Worm (Caenorhabditis elegans) whole organism, late embryonic: ENCODE results near the gene pod-2.

Source experiments
- ama-1 ChIP-seq: fragments of 150-350 bp; optimal IDR thresholded peaks from 2 replicates; lab custom pipeline; 2014
- ceh-22 ChIP-seq: sonication (generic microtip); optimal IDR thresholded peaks from 2 replicates; lab custom pipeline; 2017; ENCODE audit warnings: missing biosample characterization, missing genetic modification characterization
- ceh-6 ChIP-seq: fragments of 200-800 bp; sonication (Bioruptor generic); optimal IDR thresholded peaks from 2 replicates; lab custom pipeline; 2018; ENCODE audit warnings: mild to moderate bottlenecking, missing genetic modification characterization, missing compliant biosample characterization
- elt-4 ChIP-seq: sonication (generic microtip); optimal IDR thresholded peaks from 2 replicates; lab custom pipeline; 2016; ENCODE audit warnings: missing genetic modification characterization, missing compliant biosample characterization
- ets-4 ChIP-seq: sonication (generic microtip); optimal IDR thresholded peaks from 2 replicates; lab custom pipeline; 2016; ENCODE audit warnings: missing genetic modification characterization, missing compliant biosample characterization
- hlh-30 ChIP-seq: sonication (generic microtip); optimal IDR thresholded peaks from 2 replicates; lab custom pipeline; 2017; ENCODE audit warnings: antibody characterized with exemption, missing genetic modification characterization, missing compliant biosample characterization; ENCODE audit not compliant: insufficient read depth
- hlh-6 ChIP-seq: sonication (generic microtip); optimal IDR thresholded peaks from 2 replicates; lab custom pipeline; 2016; ENCODE audit warnings: missing genotype, missing genetic modification characterization, missing compliant biosample characterization
- nfya-1 ChIP-seq: sonication (generic microtip); optimal IDR thresholded peaks from 2 replicates; lab custom pipeline; 2017; ENCODE audit warnings: missing genetic modification characterization, mild to moderate bottlenecking, missing compliant biosample characterization, antibody characterized with exemption, moderate library complexity
- pag-3 ChIP-seq: sonication (generic microtip); optimal IDR thresholded peaks from 2 replicates; lab custom pipeline; 2016; ENCODE audit warnings: missing compliant biosample characterization, missing genetic modification characterization, borderline replicate concordance
- pha-4 ChIP-seq: fragments of 150-350 bp; optimal IDR thresholded peaks from 2 replicates; lab custom pipeline; 2018; ENCODE audit warnings: missing biosample characterization, missing genetic modification reagents, missing genetic modification characterization
- pqm-1 ChIP-seq: sonication (generic microtip); optimal IDR thresholded peaks from 2 replicates; lab custom pipeline; 2016; ENCODE audit warnings: missing genetic modification characterization, missing compliant biosample characterization
- sox-4 ChIP-seq: sonication (generic microtip); optimal IDR thresholded peaks from 2 replicates; lab custom pipeline; 2017; ENCODE audit warnings: mild to moderate bottlenecking, missing genetic modification characterization, inconsistent platforms, missing compliant biosample characterization
- syd-9 ChIP-seq: sonication (generic microtip); optimal IDR thresholded peaks from 2 replicates; lab custom pipeline; 2016; ENCODE audit warnings: mild to moderate bottlenecking, missing genetic modification characterization, moderate library complexity, missing compliant biosample characterization

- TF ChIP-seq sox-4 (tag; lab: Kevin White, UChicago) (no peak), syd-9 (no peak), ceh-22 (tag; lab: Kevin White, UChicago) (no peak), ama-1 (lab: Kevin White, UChicago) (no peak), hlh-30 (tag; lab: Kevin White, UChicago) (no peak), hlh-6 (tag; lab: Kevin White, UChicago) (no peak), elt-4 (tag; lab: Kevin White, UChicago) (no peak), pqm-1 (tag; lab: Kevin White, UChicago) (no peak), ets-4 (tag; lab: Kevin White, UChicago) (no peak), nfya-1 (tag; lab: Kevin White, UChicago) (no peak), pha-4 (tag; lab: Kevin White, UChicago) (no peak), pag-3 (tag; lab: Kevin White, UChicago) (no peak), ceh-6 (GFP tag; lab: Kevin White, UChicago) (no peak)
Observed at ce11 chrII:1138618-1139017, 2.0 kb downstream of the pod-2 start.
